Worm (Caenorhabditis elegans) whole organism, L1 larva: ENCODE data around the gene twk-45.
A peak's percentile ranks its signal among the peaks of the same experiment; 100 is the strongest.

Experiments
- C16A3.4 ChIP-seq: fragments of 150-350 bp; optimal IDR thresholded peaks from 2 replicates; lab custom pipeline; 2014; ENCODE audit warnings: missing biosample characterization, missing genetic modification characterization
- F16B12.6 ChIP-seq: fragments of 150-350 bp; optimal IDR thresholded peaks from 2 replicates; lab custom pipeline; 2014; ENCODE audit warnings: missing biosample characterization, missing genetic modification characterization
- aha-1 ChIP-seq: fragments of 150-350 bp; optimal IDR thresholded peaks from 2 replicates; lab custom pipeline; 2014; ENCODE audit warnings: missing biosample characterization, missing genetic modification characterization
- aly-2 ChIP-seq: fragments of 150-350 bp; optimal IDR thresholded peaks from 2 replicates; lab custom pipeline; 2014; ENCODE audit warnings: missing biosample characterization, missing genetic modification characterization
- ama-1 ChIP-seq: fragments of 150-350 bp; optimal IDR thresholded peaks from 2 replicates; lab custom pipeline; 2014
- blmp-1 ChIP-seq: fragments of 150-350 bp; optimal IDR thresholded peaks from 2 replicates; lab custom pipeline; 2014; ENCODE audit warnings: missing biosample characterization, missing genetic modification characterization
- ceh-63 ChIP-seq: fragments of 200-800 bp; sonication (Bioruptor generic); optimal IDR thresholded peaks from 2 replicates; lab custom pipeline; 2018; ENCODE audit warnings: mild to moderate bottlenecking, missing genetic modification characterization, missing compliant biosample characterization
- ceh-90 ChIP-seq: sonication (generic microtip); optimal IDR thresholded peaks from 2 replicates; lab custom pipeline; 2016; ENCODE audit warnings: missing genetic modification characterization, missing compliant biosample characterization
- egl-13 ChIP-seq: sonication (generic microtip); optimal IDR thresholded peaks from 2 replicates; lab custom pipeline; 2016; ENCODE audit warnings: missing genotype, missing genetic modification reagents, missing genetic modification characterization, missing compliant biosample characterization
- egl-27 ChIP-seq, 2 experiments: fragments of 150-350 bp in 1 of 2; sonication (generic microtip); optimal IDR thresholded peaks; 3 replicates each; lab custom pipeline; 2017 to 2018; ENCODE audit warnings: missing biosample characterization in 2 of 2, missing genetic modification characterization in 2 of 2, missing genetic modification reagents in 2 of 2
- elt-2 ChIP-seq: sonication (generic microtip); optimal IDR thresholded peaks from 2 replicates; lab custom pipeline; 2016; ENCODE audit warnings: missing genetic modification characterization, mild to moderate bottlenecking, inconsistent platforms, missing compliant biosample characterization, missing genetic modification reagents
- elt-3 ChIP-seq, 6 experiments: fragments of 150-350 bp in 1 of 6; sonication (generic microtip); optimal IDR thresholded peaks; 2 replicates each; lab custom pipeline; 2017 to 2018; ENCODE audit warnings: missing biosample characterization in 6 of 6, missing genetic modification characterization in 6 of 6, inconsistent platforms in 1 of 6
- fkh-4 ChIP-seq: sonication (generic microtip); optimal IDR thresholded peaks from 2 replicates; lab custom pipeline; 2016; ENCODE audit warnings: missing compliant biosample characterization, missing genetic modification characterization, borderline replicate concordance
- fkh-8 ChIP-seq: sonication (generic microtip); optimal IDR thresholded peaks from 2 replicates; lab custom pipeline; 2016; ENCODE audit warnings: mild to moderate bottlenecking, missing genetic modification characterization, missing compliant biosample characterization
- grh-1 ChIP-seq: fragments of 200-800 bp; sonication (Bioruptor generic); IDR thresholded peaks from 2 replicates; pipeline ENCODE4 v1.3.6; 2022; ENCODE audit warnings: missing genetic modification reagents, missing genetic modification characterization, missing compliant biosample characterization
- hlh-4 ChIP-seq: sonication (generic microtip); optimal IDR thresholded peaks from 2 replicates; lab custom pipeline; 2016; ENCODE audit warnings: mild to moderate bottlenecking, missing genetic modification characterization, missing compliant biosample characterization
- irx-1 ChIP-seq: sonication (generic microtip); optimal IDR thresholded peaks from 2 replicates; lab custom pipeline; 2016; ENCODE audit warnings: missing genetic modification characterization, missing compliant biosample characterization
- isw-1 ChIP-seq: fragments of 200-800 bp; sonication (Bioruptor generic); IDR thresholded peaks from 2 replicates; pipeline ENCODE4 v1.3.6; 2022; ENCODE audit warnings: missing genetic modification characterization, missing compliant biosample characterization
- lin-13 ChIP-seq: fragments of 150-350 bp; optimal IDR thresholded peaks from 2 replicates; lab custom pipeline; 2014; ENCODE audit warnings: missing biosample characterization, missing genetic modification reagents, missing genetic modification characterization
- lin-14 ChIP-seq: fragments of 200-800 bp; sonication (Bioruptor generic); optimal IDR thresholded peaks from 2 replicates; lab custom pipeline; 2018; ENCODE audit warnings: mild to moderate bottlenecking, missing genetic modification characterization, moderate library complexity, missing compliant biosample characterization
- lin-15B ChIP-seq: fragments of 150-350 bp; sonication (generic microtip); optimal IDR thresholded peaks from 3 replicates; lab custom pipeline; 2014; ENCODE audit warnings: missing biosample characterization, missing genetic modification characterization
- lin-35 ChIP-seq, 2 experiments: fragments of 150-350 bp; optimal IDR thresholded peaks; 2 replicates each; lab custom pipeline; 2014; ENCODE audit warnings: missing biosample characterization in 2 of 2, missing genetic modification characterization in 2 of 2, missing genetic modification reagents in 2 of 2
- lin-39 ChIP-seq: fragments of 150-350 bp; optimal IDR thresholded peaks from 2 replicates; lab custom pipeline; 2014; ENCODE audit warnings: missing biosample characterization, missing genetic modification reagents, missing genetic modification characterization
- mab-9 ChIP-seq: fragments of 200-800 bp; sonication (Bioruptor generic); IDR thresholded peaks from 2 replicates; pipeline ENCODE4 v1.3.6; 2022; ENCODE audit warnings: missing genetic modification reagents, missing genetic modification characterization, missing compliant biosample characterization
- mdl-1 ChIP-seq, 2 experiments: fragments of 150-350 bp; optimal IDR thresholded peaks; 2 replicates each; lab custom pipeline; 2014 to 2017; ENCODE audit warnings: missing biosample characterization in 2 of 2, missing genetic modification characterization in 2 of 2, inconsistent platforms in 1 of 2
- nhr-11 ChIP-seq: fragments of 150-350 bp; optimal IDR thresholded peaks from 2 replicates; lab custom pipeline; 2014; ENCODE audit warnings: missing biosample characterization, missing genetic modification characterization
- nhr-237 ChIP-seq: fragments of 150-350 bp; optimal IDR thresholded peaks from 2 replicates; lab custom pipeline; 2014; ENCODE audit warnings: missing biosample characterization, missing genetic modification characterization
- nhr-47 ChIP-seq: sonication (generic microtip); optimal IDR thresholded peaks from 2 replicates; lab custom pipeline; 2016; ENCODE audit warnings: mild to moderate bottlenecking, missing genetic modification characterization, moderate library complexity, missing compliant biosample characterization
- nhr-71 ChIP-seq: sonication (generic microtip); optimal IDR thresholded peaks from 2 replicates; lab custom pipeline; 2016; ENCODE audit warnings: mild to moderate bottlenecking, missing genetic modification characterization, moderate library complexity, missing compliant biosample characterization
- nhr-76 ChIP-seq: sonication (generic microtip); optimal IDR thresholded peaks from 2 replicates; lab custom pipeline; 2017; ENCODE audit warnings: missing biosample characterization, missing genetic modification characterization
- nhr-85 ChIP-seq: sonication (generic microtip); peaks from one replicate; lab custom pipeline; 2016; ENCODE audit warnings: missing genetic modification characterization, inconsistent platforms, missing compliant biosample characterization
- nhr-90 ChIP-seq: sonication (generic microtip); optimal IDR thresholded peaks from 2 replicates; lab custom pipeline; 2016; ENCODE audit warnings: mild to moderate bottlenecking, missing genetic modification characterization, missing compliant biosample characterization; ENCODE audit not compliant: poor library complexity
- pag-3 ChIP-seq: sonication (generic microtip); optimal IDR thresholded peaks from 2 replicates; lab custom pipeline; 2017; ENCODE audit warnings: missing genetic modification characterization, mild to moderate bottlenecking, missing compliant biosample characterization, antibody characterized with exemption, borderline replicate concordance; ENCODE audit not compliant: insufficient read depth
- pax-3 ChIP-seq: fragments of 200-800 bp; sonication (Bioruptor generic); optimal IDR thresholded peaks from 2 replicates; lab custom pipeline; 2018; ENCODE audit warnings: mild to moderate bottlenecking, missing genetic modification characterization, moderate library complexity, missing compliant biosample characterization
- rnt-1 ChIP-seq: sonication (generic microtip); optimal IDR thresholded peaks from 2 replicates; lab custom pipeline; 2016; ENCODE audit warnings: mild to moderate bottlenecking, missing genetic modification characterization, moderate library complexity, missing compliant biosample characterization
- snpc-4 ChIP-seq: fragments of 150-350 bp; optimal IDR thresholded peaks from 2 replicates; lab custom pipeline; 2014; ENCODE audit warnings: missing biosample characterization, missing genetic modification characterization
- sup-37 ChIP-seq: fragments of 200-800 bp; sonication (Bioruptor generic); optimal IDR thresholded peaks from 2 replicates; lab custom pipeline; 2018; ENCODE audit warnings: mild to moderate bottlenecking, missing genetic modification characterization, missing compliant biosample characterization
- swsn-7 ChIP-seq: sonication (generic microtip); optimal IDR thresholded peaks from 2 replicates; lab custom pipeline; 2016; ENCODE audit warnings: missing genetic modification characterization, missing compliant biosample characterization
- tbx-2 ChIP-seq: sonication (generic microtip); optimal IDR thresholded peaks from 2 replicates; lab custom pipeline; 2016; ENCODE audit warnings: missing genetic modification characterization, missing compliant biosample characterization
- tlp-1 ChIP-seq: fragments of 150-350 bp; optimal IDR thresholded peaks from 2 replicates; lab custom pipeline; 2014; ENCODE audit warnings: missing biosample characterization, missing genetic modification characterization
- unc-30 ChIP-seq: sonication (generic microtip); optimal IDR thresholded peaks from 2 replicates; lab custom pipeline; 2017; ENCODE audit warnings: missing biosample characterization, missing genetic modification characterization
- unc-62 ChIP-seq: fragments of 150-350 bp; optimal IDR thresholded peaks from 2 replicates; lab custom pipeline; 2014; ENCODE audit warnings: missing biosample characterization, missing genetic modification reagents, missing genetic modification characterization
- zag-1 ChIP-seq: fragments of 150-350 bp; optimal IDR thresholded peaks from 2 replicates; lab custom pipeline; 2014; ENCODE audit warnings: missing biosample characterization, missing genetic modification characterization
- ztf-11 ChIP-seq, 2 experiments: sonication (generic microtip); optimal IDR thresholded peaks; 2 replicates each; lab custom pipeline; 2016 to 2017; ENCODE audit warnings: missing genetic modification characterization in 2 of 2, missing biosample characterization in 1 of 2, missing compliant biosample characterization in 1 of 2
- ztf-4 ChIP-seq: fragments of 150-350 bp; optimal IDR thresholded peaks from 2 replicates; lab custom pipeline; 2014; ENCODE audit warnings: missing biosample characterization, missing genetic modification characterization

Gene twk-45

DNA sequence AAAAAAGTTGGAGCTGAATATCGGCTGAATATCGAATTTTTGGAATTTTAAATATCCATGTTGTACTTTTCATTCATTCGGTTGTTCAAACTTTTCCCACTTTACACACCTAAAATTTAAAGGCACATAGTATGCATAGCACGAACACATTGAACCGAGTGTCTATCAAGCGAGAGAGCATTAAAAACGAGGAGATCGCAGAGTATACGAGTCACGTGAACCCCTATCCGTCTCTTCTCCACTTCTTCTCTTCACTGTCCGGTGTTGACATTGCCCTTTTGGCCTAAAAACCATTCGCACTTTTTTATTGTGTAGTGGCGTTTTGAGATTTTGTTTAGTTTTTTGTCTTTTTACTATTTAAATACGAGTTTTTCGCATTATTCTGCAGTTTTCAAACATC lies 2.8 kb upstream of the twk-45 start (continued):
- TF ChIP-seq ceh-90 (tag; lab: Kevin White, UChicago): no peak
- no peak for TF ChIP-seq aha-1
- TF ChIP-seq nhr-76 (tag; lab: Kevin White, UChicago): no peak
- peak; percentile 62 for TF ChIP-seq C16A3.4 (tag; lab: Kevin White, UChicago)
- TF ChIP-seq aly-2: no peak
- peak in 2 of 6 experiments; percentile 19 to 70 for TF ChIP-seq elt-3 (tag; optimal IDR thresholded peaks at IDR 0.05; lab: Kevin White, UChicago)
- no peak for TF ChIP-seq pag-3 (tag; lab: Kevin White, UChicago)
- peak; percentile 42 for TF ChIP-seq nhr-90 (tag; lab: Kevin White, UChicago)
- peak; percentile 72 for TF ChIP-seq lin-13 (GFP tag; lab: Kevin White, UChicago)
- TF ChIP-seq nhr-47 (tag; lab: Kevin White, UChicago): peak; percentile 44
- TF ChIP-seq egl-27 (tag; optimal IDR thresholded peaks at IDR 0.05; lab: Kevin White, UChicago): no peak
- TF ChIP-seq nhr-11 (tag; lab: Kevin White, UChicago): no peak
- TF ChIP-seq grh-1 (GFP tag; lab: Robert Waterston, UW): peak; percentile 36; the same call in 1 of the 2 replicates
- peak; percentile 55 for TF ChIP-seq swsn-7 (tag; lab: Kevin White, UChicago)
- TF ChIP-seq unc-30 (tag; lab: Kevin White, UChicago): no peak
- no peak for TF ChIP-seq rnt-1
- TF ChIP-seq F16B12.6 (tag; lab: Kevin White, UChicago): peak; percentile 54
- peak; percentile 90 for TF ChIP-seq lin-14 (GFP tag; lab: Kevin White, UChicago)
- TF ChIP-seq tlp-1 (tag; lab: Kevin White, UChicago): no peak
- TF ChIP-seq egl-13 (tag; lab: Kevin White, UChicago): no peak
- TF ChIP-seq lin-35 (GFP tag; optimal IDR thresholded peaks at IDR 0.05; lab: Kevin White, UChicago): peak; percentile 79 to 80
- TF ChIP-seq unc-62 (GFP tag; lab: Kevin White, UChicago): no peak
- TF ChIP-seq ceh-63: no peak
- TF ChIP-seq pax-3 (tag; lab: Kevin White, UChicago): no peak
- no peak for TF ChIP-seq isw-1
- no peak for TF ChIP-seq ztf-11 (tag; optimal IDR thresholded peaks at IDR 0.05; lab: Kevin White, UChicago)
- TF ChIP-seq nhr-85 (tag; lab: Kevin White, UChicago): peak; percentile 78
- no peak for TF ChIP-seq ama-1 (lab: Kevin White, UChicago)
- TF ChIP-seq ztf-4 (tag; lab: Kevin White, UChicago): peak; percentile 40
- peak in 1 of 2 experiments; percentile 74 for TF ChIP-seq mdl-1 (tag; optimal IDR thresholded peaks at IDR 0.05; lab: Kevin White, UChicago)
- TF ChIP-seq mab-9 (GFP tag; lab: Robert Waterston, UW): no peak
- TF ChIP-seq snpc-4 (tag; lab: Kevin White, UChicago): peak; percentile 48
- peak; percentile 19 for TF ChIP-seq irx-1 (tag; lab: Kevin White, UChicago)
- TF ChIP-seq lin-39 (tag; lab: Kevin White, UChicago): peak; percentile 41
- TF ChIP-seq, all 84 proteins: peak for 32

DNA sequence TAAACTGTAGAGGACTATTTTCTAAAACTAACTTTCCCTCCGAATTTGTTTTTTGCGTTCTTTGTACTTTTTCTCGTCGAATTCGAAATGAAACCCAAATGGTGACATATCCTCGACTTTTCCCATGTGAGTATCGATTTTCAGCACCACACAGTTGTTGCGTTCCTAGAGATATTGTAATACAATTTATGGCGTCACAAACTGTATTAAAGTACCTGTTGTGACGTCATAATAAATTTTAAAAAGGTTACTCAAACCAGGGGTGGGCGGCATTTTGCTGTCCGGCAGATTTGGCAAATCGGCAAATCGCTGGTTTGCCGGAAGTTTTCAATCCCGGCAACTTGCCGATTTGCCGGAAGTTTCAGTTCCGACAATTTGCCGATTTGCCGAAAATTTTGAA lies 957 bp downstream of the twk-45 start:
- no peak for TF ChIP-seq aly-2
- no peak for TF ChIP-seq nhr-237 (tag; lab: Kevin White, UChicago)
- TF ChIP-seq lin-14 (GFP tag; lab: Kevin White, UChicago): no peak
- no peak for TF ChIP-seq nhr-90 (tag; lab: Kevin White, UChicago)
- TF ChIP-seq lin-15B (tag; lab: Kevin White, UChicago): no peak
- no peak for TF ChIP-seq rnt-1
- TF ChIP-seq fkh-4: no peak
- TF ChIP-seq fkh-8: no peak
- no peak for TF ChIP-seq nhr-71
- TF ChIP-seq elt-2 (tag; lab: Kevin White, UChicago): no peak
- TF ChIP-seq sup-37: no peak
- no peak for TF ChIP-seq nhr-47 (tag; lab: Kevin White, UChicago)
- no peak for TF ChIP-seq zag-1
- TF ChIP-seq hlh-4 (tag; lab: Kevin White, UChicago): no peak
- no peak for TF ChIP-seq nhr-11 (tag; lab: Kevin White, UChicago)
- TF ChIP-seq tbx-2: no peak
- TF ChIP-seq ztf-4 (tag; lab: Kevin White, UChicago): no peak
- no peak for TF ChIP-seq blmp-1 (tag; lab: Kevin White, UChicago)
